Fruit fly (Drosophila melanogaster) whole organism, embryonic: ENCODE data around the gene CG32373.

Experiments used
- C15 ChIP-seq: fragments of 200-800 bp; sonication (Bioruptor generic); IDR thresholded peaks from 3 replicates; pipeline ENCODE4 v1.3.6; 2022; ENCODE audit warnings: missing biosample characterization, missing genetic modification characterization
- CG10209 ChIP-seq: fragments of 200-800 bp; sonication (Bioruptor generic); optimal IDR thresholded peaks from 3 replicates; lab custom pipeline; 2017; ENCODE audit warnings: missing biosample characterization, mild to moderate bottlenecking, missing genetic modification characterization, missing genetic modification reagents
- CG10959 ChIP-seq: fragments of 200-800 bp; sonication (Bioruptor generic); IDR thresholded peaks from 2 replicates; pipeline ENCODE4 v1.3.6; 2022; ENCODE audit warnings: missing biosample characterization, missing genetic modification characterization
- CG11456 ChIP-seq: fragments of 200-800 bp; sonication (Bioruptor generic); IDR thresholded peaks from 3 replicates; pipeline ENCODE4 v1.3.6; 2022; ENCODE audit warnings: missing biosample characterization, missing genetic modification characterization
- CG12155 ChIP-seq: fragments of 200-800 bp; sonication (Bioruptor generic); optimal IDR thresholded peaks from 3 replicates; lab custom pipeline; 2016; ENCODE audit warnings: missing biosample characterization, missing genetic modification characterization
- CG13894 ChIP-seq: fragments of 200-800 bp; sonication (Bioruptor generic); optimal IDR thresholded peaks from 3 replicates; lab custom pipeline; 2018; ENCODE audit warnings: missing biosample characterization, mild to moderate bottlenecking, missing genetic modification characterization, moderate library complexity
- CG1647 ChIP-seq: fragments of 200-800 bp; sonication (Bioruptor generic); optimal IDR thresholded peaks from 3 replicates; lab custom pipeline; 2016; ENCODE audit warnings: missing biosample characterization, missing genetic modification characterization
- CG16779 ChIP-seq: fragments of 200-800 bp; sonication (Bioruptor generic); IDR thresholded peaks from 2 replicates; pipeline ENCODE4 v1.3.6; 2022; ENCODE audit warnings: missing biosample characterization, missing genetic modification characterization
- CG30431 ChIP-seq: fragments of 200-800 bp; sonication (Bioruptor generic); optimal IDR thresholded peaks from 2 replicates; lab custom pipeline; 2017; ENCODE audit warnings: missing biosample characterization, missing genetic modification characterization
- CG3065 ChIP-seq: fragments of 200-800 bp; sonication (Bioruptor generic); optimal IDR thresholded peaks from 2 replicates; lab custom pipeline; 2016; ENCODE audit warnings: missing biosample characterization, missing genetic modification characterization
- CG3726 ChIP-seq: fragments of 200-800 bp; sonication (Bioruptor generic); IDR thresholded peaks from 3 replicates; pipeline ENCODE4, ENCODE4 v1.3.6; 2022; ENCODE audit warnings: missing biosample characterization, missing genetic modification characterization
- CG7745 ChIP-seq: fragments of 200-800 bp; sonication (Bioruptor generic); optimal IDR thresholded peaks from 2 replicates; lab custom pipeline; 2018; ENCODE audit warnings: missing biosample characterization, mild to moderate bottlenecking, missing genetic modification characterization, moderate library complexity
- CG9215 ChIP-seq: fragments of 200-800 bp; sonication (Bioruptor generic); IDR thresholded peaks from 2 replicates; pipeline ENCODE4 v1.3.6; 2022; ENCODE audit warnings: missing biosample characterization, missing genetic modification characterization
- Deaf1 ChIP-seq: fragments of 200-800 bp; optimal IDR thresholded peaks from 3 replicates; lab custom pipeline; 2019; ENCODE audit warnings: missing biosample characterization, mild to moderate bottlenecking, missing genetic modification characterization, moderate library complexity
- Dip2 ChIP-seq: fragments of 200-800 bp; sonication (Bioruptor generic); IDR thresholded peaks from 2 replicates; pipeline ENCODE4 v1.3.6; 2022; ENCODE audit warnings: missing biosample characterization, missing genetic modification characterization
- Ets65A ChIP-seq: fragments of 200-800 bp; sonication (Bioruptor generic); peaks from one replicate; lab custom pipeline; 2016; ENCODE audit warnings: missing biosample characterization, missing genetic modification characterization
- Fer2 ChIP-seq: fragments of 200-800 bp; sonication (Bioruptor generic); optimal IDR thresholded peaks from 2 replicates; lab custom pipeline; 2018; ENCODE audit warnings: missing biosample characterization, mild to moderate bottlenecking, missing genetic modification characterization, moderate library complexity
- MESR4 ChIP-seq: fragments of 200-800 bp; sonication (Bioruptor generic); optimal IDR thresholded peaks from 2 replicates; lab custom pipeline; 2018; ENCODE audit warnings: missing biosample characterization, mild to moderate bottlenecking, missing genetic modification characterization, moderate library complexity
- Med ChIP-seq: fragments of 200-800 bp; sonication (Bioruptor generic); peaks from one replicate; lab custom pipeline; 2016; ENCODE audit warnings: missing biosample characterization, missing genetic modification characterization, mild to moderate bottlenecking, inconsistent platforms, moderate library complexity
- NfI ChIP-seq: fragments of 200-800 bp; sonication (Bioruptor generic); optimal IDR thresholded peaks from 3 replicates; lab custom pipeline; 2018; ENCODE audit warnings: missing biosample characterization, mild to moderate bottlenecking, missing genetic modification characterization, moderate library complexity
- Ssrp ChIP-seq: fragments of 200-800 bp; sonication (Bioruptor generic); optimal IDR thresholded peaks from 2 replicates; lab custom pipeline; 2018; ENCODE audit warnings: missing biosample characterization, mild to moderate bottlenecking, missing genetic modification characterization, moderate library complexity
- abd-A ChIP-seq: fragments of 200-800 bp; sonication (Bioruptor generic); optimal IDR thresholded peaks from 3 replicates; lab custom pipeline; 2019; ENCODE audit warnings: missing biosample characterization, mild to moderate bottlenecking, missing genetic modification characterization, moderate library complexity
- chif ChIP-seq, 2 experiments: fragments of 200-800 bp; sonication (Bioruptor generic); optimal IDR thresholded peaks; 3 replicates each; lab custom pipeline; 2016; ENCODE audit warnings: missing biosample characterization in 2 of 2, missing genetic modification characterization in 2 of 2
- chinmo ChIP-seq: fragments of 200-800 bp; sonication (Bioruptor generic); IDR thresholded peaks from 4 replicates; pipeline ENCODE4 v1.3.6; 2022; ENCODE audit warnings: missing biosample characterization, missing genetic modification characterization; ENCODE audit not compliant: partially characterized antibody
- cwo ChIP-seq: fragments of 200-800 bp; sonication (Bioruptor generic); optimal IDR thresholded peaks from 3 replicates; lab custom pipeline; 2017; ENCODE audit warnings: missing biosample characterization, missing genetic modification characterization, mild to moderate bottlenecking, moderate library complexity, missing genetic modification reagents
- gfzf ChIP-seq: fragments of 200-800 bp; sonication (Bioruptor generic); optimal IDR thresholded peaks from 2 replicates; lab custom pipeline; 2016; ENCODE audit warnings: missing biosample characterization, mild to moderate bottlenecking, missing genetic modification characterization, moderate library complexity
- grn ChIP-seq: fragments of 200-800 bp; sonication (Bioruptor generic); optimal IDR thresholded peaks from 3 replicates; lab custom pipeline; 2017; ENCODE audit warnings: missing biosample characterization, missing genetic modification characterization
- mam ChIP-seq: fragments of 200-800 bp; sonication (Bioruptor generic); optimal IDR thresholded peaks from 3 replicates; lab custom pipeline; 2016; ENCODE audit warnings: missing biosample characterization, missing genetic modification characterization
- pnt ChIP-seq: fragments of 200-800 bp; sonication (Bioruptor generic); optimal IDR thresholded peaks from 3 replicates; lab custom pipeline; 2016; ENCODE audit warnings: missing biosample characterization, missing genetic modification characterization
- ranshi ChIP-seq: fragments of 200-800 bp; sonication (Bioruptor generic); IDR thresholded peaks from 2 replicates; pipeline ENCODE4 v1.3.6; 2022; ENCODE audit warnings: missing biosample characterization, missing genetic modification characterization
- schlank ChIP-seq: fragments of 200-800 bp; sonication (Bioruptor generic); optimal IDR thresholded peaks from 2 replicates; lab custom pipeline; 2018; ENCODE audit warnings: missing biosample characterization, mild to moderate bottlenecking, missing genetic modification characterization
- sd ChIP-seq: fragments of 200-800 bp; sonication (Bioruptor generic); optimal IDR thresholded peaks from 3 replicates; lab custom pipeline; 2018; ENCODE audit warnings: missing biosample characterization, mild to moderate bottlenecking, missing genetic modification characterization, moderate library complexity
- sens-2 ChIP-seq: fragments of 200-800 bp; sonication (Bioruptor generic); IDR thresholded peaks from 2 replicates; pipeline ENCODE4 v1.3.6; 2022; ENCODE audit warnings: missing biosample characterization, missing genetic modification characterization
- slbo ChIP-seq: fragments of 200-800 bp; sonication (Bioruptor generic); IDR thresholded peaks from 2 replicates; pipeline ENCODE4 v1.3.6; 2022; ENCODE audit warnings: missing biosample characterization, missing genetic modification characterization

The CG32373 gene

dm6 chr3L:7714301-7714946, 64.1 kb downstream of the CG32373 start (continued):
- no peak for TF ChIP-seq gfzf (GFP tag; lab: Kevin White, UChicago)
- TF ChIP-seq CG10209 (GFP tag; lab: Kevin White, UChicago) = no peak
- TF ChIP-seq cwo (GFP tag; lab: Kevin White, UChicago) = no peak
- TF ChIP-seq CG9215 = no peak
- peak; percentile 24 for TF ChIP-seq sd (tag; lab: Kevin White, UChicago)
- TF ChIP-seq, all 482 proteins: peak for 18

- TF ChIP-seq slbo (GFP tag; lab: Robert Waterston, UW) (0 out of 2 replicates have a peak, but pooled peaks have one; percentile 13), Dip2 (no peak), schlank (tag; lab: Kevin White, UChicago) (no peak), pnt (GFP tag; lab: Kevin White, UChicago) (no peak), CG16779 (peak; percentile 29; the same call in 1 of the 2 replicates), Fer2 (no peak), CG7745 (tag; lab: Kevin White, UChicago) (no peak), chinmo (GFP tag; lab: Robert Waterston, UW) (0 out of 4 replicates have a peak, but pooled peaks have one; percentile 22), gfzf (GFP tag; lab: Kevin White, UChicago) (no peak), ranshi (no peak), C15 (GFP tag; lab: Robert Waterston, UW) (no peak), CG9215 (no peak), mam (peak; percentile 55), NfI (GFP tag; lab: Kevin White, UChicago) (peak; percentile 52), CG12155 (no peak), CG3065 (GFP tag; lab: Kevin White, UChicago) (no peak), Ets65A (peak; percentile 55), Deaf1 (tag; lab: Kevin White, UChicago) (peak; percentile 97), MESR4 (GFP tag; lab: Kevin White, UChicago) (no peak), CG13894 (tag; lab: Kevin White, UChicago) (peak; percentile 91), Ssrp (tag; lab: Kevin White, UChicago) (no peak), sens-2 (GFP tag; lab: Robert Waterston, UW) (0 out of 2 replicates have a peak, but pooled peaks have one; percentile 44), CG3726 (GFP tag; lab: Robert Waterston, UW) (0 out of 3 replicates have a peak, but pooled peaks have one; percentile 47), Med (peak; percentile 62), abd-A (tag; lab: Kevin White, UChicago) (peak; percentile 94), grn (GFP tag; lab: Kevin White, UChicago) (peak; percentile 8), CG1647 (peak; percentile 53), CG30431 (GFP tag; lab: Kevin White, UChicago) (peak; percentile 48), CG10959 (GFP tag; lab: Robert Waterston, UW) (no peak), CG11456 (peak; percentile 47; the same call in 1 of the 3 replicates), chif (GFP tag; optimal IDR thresholded peaks at IDR 0.05; lab: Kevin White, UChicago) (peak in 1 of 2 experiments; percentile 18)
- TF ChIP-seq, all 482 proteins: peak for 17
Observed at dm6 chr3L:7717863-7718560, 67.7 kb downstream of the CG32373 start, which contains the start of gene Ank2. Gene Ank2 (minus strand): TSS chr3L:7718395.
